Fruit fly (Drosophila melanogaster): ENCODE results near the gene CG9109.

Gene CG9109

DNA sequence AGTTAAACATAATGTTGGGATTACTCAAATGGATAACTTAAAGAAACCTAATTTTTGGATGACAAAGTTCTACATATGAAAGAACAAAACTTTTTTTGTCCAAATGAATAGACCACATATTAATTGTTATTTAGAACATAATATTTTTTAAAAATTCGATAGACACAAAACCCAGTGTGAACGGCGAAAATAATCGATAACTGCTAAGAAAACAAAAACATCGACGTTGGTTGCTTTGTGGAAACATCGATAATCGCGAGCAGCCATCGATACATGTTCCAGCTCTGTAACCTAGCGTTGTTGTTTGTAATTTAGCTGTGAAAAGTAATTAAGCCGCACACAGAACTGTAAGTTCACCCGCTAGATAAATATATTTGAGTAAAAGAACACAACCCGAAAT is 16.4 kb upstream of the CG9109 start, which contains the start of gene CG9135:
CG9135 (plus strand) TSS at position 226 of the 400 bp plus-strand sequence.
- TF ChIP-seq fd102C (GFP tag; optimal IDR thresholded peaks at IDR 0.05) (no peak), Gsc (GFP tag; IDR thresholded peaks at IDR 0.05) (no peak), croc (GFP tag; conservative IDR thresholded peaks at IDR 0.05) (no peak), CG11695 (GFP tag; IDR thresholded peaks at IDR 0.05) (no peak), BEAF-32 (GFP tag; optimal IDR thresholded peaks at IDR 0.05) (peak; percentile 96), Med (GFP tag) (peak; percentile 23), bsh (GFP tag; optimal IDR thresholded peaks at IDR 0.05) (no peak), NK7.1 (GFP tag; optimal IDR thresholded peaks at IDR 0.05) (no peak), Lhr (GFP tag; optimal IDR thresholded peaks at IDR 0.05) (peak; percentile 56), Sry-δ (GFP tag; optimal IDR thresholded peaks at IDR 0.05) (peak; percentile 84), chinmo (GFP tag; IDR thresholded peaks at IDR 0.05; ENCODE audit: partially characterized antibody) (peak; percentile 98), trem (tag; optimal IDR thresholded peaks at IDR 0.05) (peak; percentile 69), slbo (GFP tag; IDR thresholded peaks at IDR 0.05) (0 out of 2 replicates have a peak, but pooled peaks have one; percentile 8), eve (GFP tag; optimal IDR thresholded peaks at IDR 0.05) (no peak), bigmax (GFP tag; optimal IDR thresholded peaks at IDR 0.05) (peak; percentile 88), crp (GFP tag; optimal IDR thresholded peaks at IDR 0.05) (peak in 1 of 2 experiments; percentile 19), stwl (tag; optimal IDR thresholded peaks at IDR 0.05) (peak; percentile 78), CG12071 (GFP tag; optimal IDR thresholded peaks at IDR 0.05) (no peak), CG14710 (tag; optimal IDR thresholded peaks at IDR 0.05) (peak; percentile 88), unc-4 (GFP tag; IDR thresholded peaks at IDR 0.05; ENCODE audit: partially characterized antibody) (peak; percentile 99), knrl (GFP tag; IDR thresholded peaks at IDR 0.05; ENCODE audit: partially characterized antibody) (peak; percentile 98), CG10366 (GFP tag; IDR thresholded peaks at IDR 0.05) (no peak), Bgb (GFP tag; IDR thresholded peaks at IDR 0.05; ENCODE audit: partially characterized antibody) (peak; percentile 99), CG17612 (GFP tag; IDR thresholded peaks at IDR 0.05) (no peak), sob (GFP tag; IDR thresholded peaks at IDR 0.05) (peak; percentile 50; the same call in 1 of the 2 replicates), CG14860 (GFP tag; IDR thresholded peaks at IDR 0.05; ENCODE audit: partially characterized antibody) (peak; percentile 99), Ets97D (GFP tag; optimal IDR thresholded peaks at IDR 0.05) (peak; percentile 10), CG11085 (GFP tag; IDR thresholded peaks at IDR 0.05) (no peak), Chrac-16 (GFP tag; optimal IDR thresholded peaks at IDR 0.05) (no peak), CG4820 (GFP tag; optimal IDR thresholded peaks at IDR 0.05) (no peak), CG17802 (tag; optimal IDR thresholded peaks at IDR 0.05) (peak; percentile 83), hb (GFP tag; IDR thresholded peaks at IDR 0.05; ENCODE audit: partially characterized antibody) (peak; percentile 99), Rfx (GFP tag; IDR thresholded peaks at IDR 0.05) (peak; percentile 62), maf-S (GFP tag; optimal IDR thresholded peaks at IDR 0.05) (no peak), HLHmδ (GFP tag; optimal IDR thresholded peaks at IDR 0.05) (no peak), fd3F (GFP tag; optimal IDR thresholded peaks at IDR 0.05) (no peak), Hsf (GFP tag; optimal IDR thresholded peaks at IDR 0.05) (no peak), HmgZ (tag; optimal IDR thresholded peaks at IDR 0.05) (peak; percentile 23), CG42726 (GFP tag; IDR thresholded peaks at IDR 0.05; ENCODE audit: partially characterized antibody) (peak; percentile 99), MBD-R2 (GFP tag; IDR thresholded peaks at IDR 0.05) (peak; percentile 79), CG7745 (tag; optimal IDR thresholded peaks at IDR 0.05) (no peak), zf30C (GFP tag; optimal IDR thresholded peaks at IDR 0.05) (no peak), CG12104 (GFP tag; optimal IDR thresholded peaks at IDR 0.05) (no peak), CG2129 (GFP tag; IDR thresholded peaks at IDR 0.05; ENCODE audit: partially characterized antibody) (peak; percentile 90), nau (GFP tag; optimal IDR thresholded peaks at IDR 0.05) (no peak), cwo (GFP tag; optimal IDR thresholded peaks at IDR 0.05) (no peak), Nf-YB (GFP tag; optimal IDR thresholded peaks at IDR 0.05) (no peak), CG13287 (GFP tag; IDR thresholded peaks at IDR 0.05; ENCODE audit: partially characterized antibody) (peak; percentile 99), unpg (GFP tag; optimal IDR thresholded peaks at IDR 0.05) (no peak)
